Worm (Caenorhabditis elegans) whole organism, young adult: Measurements from ENCODE around the gene clp-2.
A peak's percentile ranks its signal among the peaks of the same experiment; 100 is the strongest.

ENCODE experiments used
- B0035.1 ChIP-seq: sonication (generic microtip); optimal IDR thresholded peaks from 2 replicates; lab custom pipeline; 2016; ENCODE audit warnings: missing genetic modification characterization, mild to moderate bottlenecking, missing compliant biosample characterization, missing genotype, missing genetic modification reagents
- B0336.3 ChIP-seq: fragments of 200-800 bp; sonication (Bioruptor generic); IDR thresholded peaks from 2 replicates; pipeline ENCODE4 v1.3.6; 2022; ENCODE audit warnings: missing genetic modification characterization, missing compliant biosample characterization
- C06A6.2 ChIP-seq: fragments of 200-800 bp; sonication (Bioruptor generic); conservative IDR thresholded peaks from 2 replicates; pipeline ENCODE4 v1.3.6; 2022; ENCODE audit warnings: missing genetic modification characterization, missing compliant biosample characterization
- C17E4.6 ChIP-seq: fragments of 200-800 bp; sonication (Bioruptor generic); IDR thresholded peaks from 2 replicates; pipeline ENCODE4 v1.3.6; 2022; ENCODE audit warnings: missing genetic modification reagents, missing genetic modification characterization, missing compliant biosample characterization
- F10E7.11 ChIP-seq: sonication (generic microtip); optimal IDR thresholded peaks from 2 replicates; lab custom pipeline; 2017; ENCODE audit warnings: mild to moderate bottlenecking, missing genetic modification characterization, moderate library complexity, missing compliant biosample characterization
- F23B12.7 ChIP-seq: sonication (generic microtip); optimal IDR thresholded peaks from 2 replicates; lab custom pipeline; 2017; ENCODE audit warnings: missing genetic modification characterization, mild to moderate bottlenecking, missing compliant biosample characterization, antibody characterized with exemption, moderate library complexity; ENCODE audit not compliant: insufficient read depth
- F33H1.4 ChIP-seq: fragments of 200-800 bp; sonication (Bioruptor generic); IDR thresholded peaks from 2 replicates; pipeline ENCODE4 v1.3.6; 2022; ENCODE audit warnings: missing genetic modification reagents, missing genetic modification characterization, missing compliant biosample characterization
- F37B4.10 ChIP-seq: fragments of 200-800 bp; sonication (Bioruptor generic); IDR thresholded peaks from 2 replicates; pipeline ENCODE4 v1.3.6; 2022; ENCODE audit warnings: missing genetic modification characterization, missing compliant biosample characterization
- F55B11.4 ChIP-seq: sonication (generic microtip); optimal IDR thresholded peaks from 2 replicates; lab custom pipeline; 2016; ENCODE audit warnings: missing compliant biosample characterization, missing genetic modification characterization, borderline replicate concordance; ENCODE audit not compliant: insufficient read depth
- K12H6.12 ChIP-seq: fragments of 200-800 bp; sonication (Bioruptor generic); optimal IDR thresholded peaks from 2 replicates; lab custom pipeline; 2018; ENCODE audit warnings: mild to moderate bottlenecking, missing genetic modification characterization, missing compliant biosample characterization
- Y53F4B.3 ChIP-seq: fragments of 200-800 bp; sonication (Bioruptor generic); IDR thresholded peaks from 2 replicates; pipeline ENCODE4 v1.3.6; 2022; ENCODE audit warnings: missing genetic modification reagents, missing genetic modification characterization, missing compliant biosample characterization
- Y67H2A.10 ChIP-seq: fragments of 200-800 bp; sonication (Bioruptor generic); conservative IDR thresholded peaks from 2 replicates; pipeline ENCODE4 v1.3.6; 2022; ENCODE audit warnings: missing genetic modification reagents, missing genetic modification characterization, missing compliant biosample characterization
- ZK185.1 ChIP-seq: sonication (generic microtip); optimal IDR thresholded peaks from 2 replicates; lab custom pipeline; 2016; ENCODE audit warnings: mild to moderate bottlenecking, missing genetic modification characterization, missing compliant biosample characterization; ENCODE audit not compliant: poor library complexity, severe bottlenecking
- ama-1 ChIP-seq, 3 experiments: fragments of 150-350 bp in 1 of 3; sonication (generic microtip) in 2 of 3; optimal IDR thresholded peaks; 2 replicates each; lab custom pipeline; 2014 to 2018; ENCODE audit warnings: missing biosample characterization in 2 of 3, missing genetic modification characterization in 2 of 3, missing genetic modification reagents in 2 of 3
- attf-3 ChIP-seq: fragments of 200-800 bp; sonication (Bioruptor generic); conservative IDR thresholded peaks from 2 replicates; pipeline ENCODE4 v1.3.6; 2022; ENCODE audit warnings: missing genetic modification reagents, missing genetic modification characterization, missing compliant biosample characterization
- ceh-40 ChIP-seq: fragments of 200-800 bp; sonication (Bioruptor generic); IDR thresholded peaks from 2 replicates; pipeline ENCODE4 v1.3.6; 2022; ENCODE audit warnings: missing genetic modification characterization, missing compliant biosample characterization
- ceh-58 ChIP-seq: fragments of 200-800 bp; sonication (Bioruptor generic); IDR thresholded peaks from 2 replicates; pipeline ENCODE4 v1.3.6; 2022; ENCODE audit warnings: missing genetic modification characterization, missing compliant biosample characterization
- ekl-4 ChIP-seq: fragments of 200-800 bp; sonication (Bioruptor generic); IDR thresholded peaks from 2 replicates; pipeline ENCODE4 v1.3.6; 2022; ENCODE audit warnings: missing genetic modification reagents, missing genetic modification characterization, missing compliant biosample characterization
- hmg-20 ChIP-seq: fragments of 200-800 bp; sonication (Bioruptor generic); IDR thresholded peaks from 2 replicates; pipeline ENCODE4 v1.3.6; 2022; ENCODE audit warnings: missing genetic modification reagents, missing genetic modification characterization, missing compliant biosample characterization
- hrde-1 ChIP-seq: sonication (generic microtip); optimal IDR thresholded peaks from 2 replicates; lab custom pipeline; 2016; ENCODE audit warnings: missing genetic modification characterization, mild to moderate bottlenecking, missing compliant biosample characterization, moderate library complexity, missing genotype, missing genetic modification reagents, borderline replicate concordance
- lag-1 ChIP-seq: fragments of 200-800 bp; sonication (Bioruptor generic); IDR thresholded peaks from 2 replicates; pipeline ENCODE4 v1.3.6; 2022; ENCODE audit warnings: missing genetic modification reagents, missing genetic modification characterization, missing compliant biosample characterization
- let-526 ChIP-seq: fragments of 200-800 bp; sonication (Bioruptor generic); IDR thresholded peaks from 2 replicates; pipeline ENCODE4 v1.3.6; 2022; ENCODE audit warnings: missing genetic modification reagents, missing genetic modification characterization, missing compliant biosample characterization
- lin-54 ChIP-seq: fragments of 200-800 bp; sonication (Bioruptor generic); optimal IDR thresholded peaks from 2 replicates; lab custom pipeline; 2018; ENCODE audit warnings: mild to moderate bottlenecking, missing genetic modification characterization, missing compliant biosample characterization
- lsy-27 ChIP-seq: sonication (generic microtip); optimal IDR thresholded peaks from 2 replicates; lab custom pipeline; 2017; ENCODE audit warnings: missing genetic modification characterization, mild to moderate bottlenecking, missing compliant biosample characterization, antibody characterized with exemption, missing genotype, borderline replicate concordance; ENCODE audit not compliant: insufficient read depth
- mcd-1 ChIP-seq: fragments of 200-800 bp; sonication (Bioruptor generic); IDR thresholded peaks from 2 replicates; pipeline ENCODE4 v1.3.6; 2022; ENCODE audit warnings: missing genetic modification reagents, missing genetic modification characterization, missing compliant biosample characterization
- nfya-2 ChIP-seq: fragments of 200-800 bp; sonication (Bioruptor generic); IDR thresholded peaks from 2 replicates; pipeline ENCODE4 v1.3.6; 2022; ENCODE audit warnings: missing genetic modification reagents, missing genetic modification characterization, missing compliant biosample characterization
- nhr-120 ChIP-seq: fragments of 200-800 bp; sonication (Bioruptor generic); IDR thresholded peaks from 2 replicates; pipeline ENCODE4 v1.3.6; 2022; ENCODE audit warnings: missing genetic modification characterization, missing compliant biosample characterization
- nhr-179 ChIP-seq: sonication (generic microtip); optimal IDR thresholded peaks from 2 replicates; lab custom pipeline; 2016; ENCODE audit warnings: mild to moderate bottlenecking, missing genetic modification characterization, missing compliant biosample characterization
- nhr-27 ChIP-seq: fragments of 200-800 bp; sonication (Bioruptor generic); optimal IDR thresholded peaks from 2 replicates; lab custom pipeline; 2018; ENCODE audit warnings: mild to moderate bottlenecking, missing genetic modification characterization, moderate library complexity, missing compliant biosample characterization
- nhr-80 ChIP-seq: sonication (generic microtip); optimal IDR thresholded peaks from 2 replicates; lab custom pipeline; 2016; ENCODE audit warnings: missing genetic modification characterization, missing compliant biosample characterization
- pbrm-1 ChIP-seq: fragments of 200-800 bp; sonication (Bioruptor generic); IDR thresholded peaks from 2 replicates; pipeline ENCODE4 v1.3.6; 2022; ENCODE audit warnings: missing genetic modification reagents, missing genetic modification characterization, missing compliant biosample characterization
- sdz-38 ChIP-seq: sonication (generic microtip); optimal IDR thresholded peaks from 2 replicates; lab custom pipeline; 2016; ENCODE audit warnings: missing genotype, missing genetic modification characterization, missing compliant biosample characterization
- snpc-1.3 ChIP-seq: sonication (generic microtip); optimal IDR thresholded peaks from 2 replicates; lab custom pipeline; 2017; ENCODE audit warnings: missing genetic modification characterization, mild to moderate bottlenecking, missing compliant biosample characterization, antibody characterized with exemption, moderate library complexity, missing genotype, missing genetic modification reagents; ENCODE audit not compliant: insufficient read depth
- ztf-18 ChIP-seq: sonication (generic microtip); optimal IDR thresholded peaks from 2 replicates; lab custom pipeline; 2016; ENCODE audit warnings: missing genotype, mild to moderate bottlenecking, missing genetic modification characterization, missing compliant biosample characterization
- ztf-22 ChIP-seq: fragments of 200-800 bp; sonication (Bioruptor generic); optimal IDR thresholded peaks from 2 replicates; lab custom pipeline; 2018; ENCODE audit warnings: mild to moderate bottlenecking, missing genetic modification characterization, moderate library complexity, missing compliant biosample characterization
- ztf-25 ChIP-seq: fragments of 200-800 bp; sonication (Bioruptor generic); IDR thresholded peaks from 2 replicates; pipeline ENCODE4 v1.3.6; 2022; ENCODE audit warnings: missing genetic modification reagents, missing genetic modification characterization, missing compliant biosample characterization

clp-2 gene

DNA sequence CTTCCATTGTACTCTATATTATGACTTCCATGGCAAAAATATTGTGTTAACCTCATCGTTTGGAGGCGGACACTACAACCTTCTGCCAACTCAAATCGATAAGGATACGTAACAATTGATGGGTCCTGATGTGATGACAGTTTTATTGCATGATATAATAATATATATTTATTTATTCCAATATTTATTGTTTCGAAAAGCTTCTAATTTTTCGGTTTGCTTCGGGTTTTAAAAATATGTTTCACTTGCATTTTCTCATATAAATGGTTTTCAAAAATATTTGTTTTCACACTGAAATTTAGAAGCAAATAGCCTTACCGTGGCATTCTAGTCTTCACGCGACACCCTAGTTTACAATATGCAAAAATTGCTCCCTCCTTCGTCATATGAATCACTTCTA, 2.9 kb upstream of the clp-2 start, which contains the start of gene T04A8.13:
Gene T04A8.13 (plus strand): TSS at position 301 of the 400 bp plus-strand sequence.
- no peak for TF ChIP-seq Y53F4B.3 (GFP tag; lab: Robert Waterston, UW)
- no peak for TF ChIP-seq nhr-179 (tag; lab: Kevin White, UChicago)
- no peak for TF ChIP-seq K12H6.12 (tag; lab: Kevin White, UChicago)
- TF ChIP-seq mcd-1: no peak
- no peak for TF ChIP-seq nhr-27 (tag; lab: Kevin White, UChicago)
- TF ChIP-seq F10E7.11: no peak
- TF ChIP-seq pbrm-1: no peak
- no peak for TF ChIP-seq ceh-58 (GFP tag; lab: Robert Waterston, UW)
- TF ChIP-seq nhr-80: no peak
- TF ChIP-seq ZK185.1 (tag; lab: Kevin White, UChicago): no peak
- TF ChIP-seq nfya-2: no peak
- TF ChIP-seq ztf-22 (GFP tag; lab: Kevin White, UChicago): no peak

DNA sequence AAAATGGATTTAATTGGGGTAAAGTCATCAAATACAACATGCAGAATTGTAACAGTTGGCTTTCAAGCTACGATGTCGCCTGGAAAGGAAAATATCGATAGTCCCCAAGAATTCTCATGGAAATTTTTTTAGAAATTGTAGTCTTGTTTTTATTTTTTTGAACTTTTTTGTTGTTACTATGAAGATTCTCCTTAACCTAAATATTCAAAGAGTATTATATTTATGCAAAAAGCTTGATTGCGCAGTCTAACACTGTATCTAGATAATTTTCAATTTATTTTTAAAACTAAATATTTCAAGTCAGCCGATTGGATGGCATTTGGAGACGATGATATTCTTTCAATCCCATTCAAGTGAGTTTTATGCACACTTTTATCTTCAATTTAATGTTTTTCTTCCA, 1.4 kb upstream of the clp-2 start, which contains the start of gene pgap-2:
Gene pgap-2 (plus strand): TSS at position 301 of the 400 bp plus-strand sequence.
- TF ChIP-seq C17E4.6 (GFP tag; lab: Robert Waterston, UW) (no peak), nhr-80 (no peak), F23B12.7 (no peak), B0035.1 (tag; lab: Kevin White, UChicago) (no peak), hrde-1 (tag; lab: Kevin White, UChicago) (no peak), C06A6.2 (GFP tag; lab: Robert Waterston, UW) (no peak), B0336.3 (GFP tag; lab: Robert Waterston, UW) (no peak), F33H1.4 (GFP tag; lab: Robert Waterston, UW) (no peak), let-526 (no peak), ceh-40 (GFP tag; lab: Robert Waterston, UW) (no peak), snpc-1.3 (tag; lab: Kevin White, UChicago) (no peak), Y53F4B.3 (GFP tag; lab: Robert Waterston, UW) (no peak), F55B11.4 (tag; lab: Kevin White, UChicago) (no peak)

DNA sequence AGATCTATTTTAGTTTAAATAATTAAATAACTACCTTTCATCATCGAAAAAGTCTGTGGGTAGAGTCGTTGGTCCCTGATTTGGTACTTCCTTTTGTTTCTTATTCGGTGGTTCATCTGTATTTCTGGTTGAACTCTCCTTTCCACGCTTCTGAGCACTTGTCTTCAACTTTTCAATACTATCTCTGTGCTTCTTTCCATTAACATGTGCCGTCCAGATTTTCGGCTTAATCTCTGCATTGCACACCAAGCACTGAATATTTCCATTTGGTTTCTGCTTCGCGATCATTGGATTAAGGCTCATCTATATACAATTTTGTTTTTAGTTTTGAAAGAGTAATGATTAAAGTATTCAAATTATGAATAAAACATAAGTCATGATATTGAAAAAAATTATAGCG, 3.9 kb downstream of the clp-2 start, which contains the start of gene sel-13:
Gene sel-13 (minus strand): TSS at position 303 of the 400 bp plus-strand sequence.
- TF ChIP-seq C06A6.2 (GFP tag; lab: Robert Waterston, UW): no peak

DNA sequence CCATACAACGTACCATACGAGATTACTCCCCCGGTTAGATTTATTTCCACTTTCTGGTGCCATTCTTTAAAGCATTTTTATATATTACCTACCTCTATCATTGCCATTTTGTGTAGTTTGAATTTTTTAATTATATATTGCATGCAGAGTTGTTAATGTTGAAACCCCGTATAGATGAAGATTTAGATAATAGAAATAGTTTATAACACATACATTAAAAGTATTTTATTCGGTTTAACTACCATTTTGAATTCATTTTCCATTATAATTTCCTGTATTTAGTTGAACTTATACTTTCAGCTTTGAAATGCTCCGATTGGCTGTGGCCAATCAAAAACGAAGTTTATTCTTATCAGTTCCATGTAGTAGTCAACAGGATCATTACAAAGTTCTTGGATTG, 6.0 kb downstream of the clp-2 start, which contains the start of gene dnj-18:
Gene dnj-18 (plus strand): TSS at position 301 of the 400 bp plus-strand sequence.
- TF ChIP-seq nhr-120 (GFP tag; lab: Robert Waterston, UW) (no peak), Y67H2A.10 (GFP tag; lab: Robert Waterston, UW) (no peak), ztf-25 (no peak), sdz-38 (tag; lab: Kevin White, UChicago) (no peak), F37B4.10 (GFP tag; lab: Robert Waterston, UW) (no peak), lin-54 (GFP tag; lab: Kevin White, UChicago) (no peak)
- TF ChIP-seq, all 124 proteins: peak for 0

DNA sequence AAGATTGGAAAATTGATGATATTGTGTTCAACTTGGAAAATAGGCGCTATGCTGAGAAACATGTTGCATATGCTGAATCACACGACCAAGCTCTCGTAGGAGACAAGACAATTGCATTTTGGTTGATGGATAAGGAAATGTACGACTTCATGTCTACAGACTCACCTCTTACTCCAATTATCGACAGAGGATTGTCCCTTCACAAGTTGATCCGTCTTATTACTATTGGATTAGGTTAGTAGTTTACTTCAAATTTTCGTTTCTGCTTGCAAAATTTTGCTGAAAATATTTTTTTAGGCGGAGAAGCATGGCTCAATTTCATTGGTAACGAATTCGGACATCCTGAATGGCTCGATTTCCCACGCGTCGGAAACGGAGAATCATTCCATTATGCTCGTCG, 6.9 kb downstream of the clp-2 start:
- TF ChIP-seq ztf-18: no peak

DNA sequence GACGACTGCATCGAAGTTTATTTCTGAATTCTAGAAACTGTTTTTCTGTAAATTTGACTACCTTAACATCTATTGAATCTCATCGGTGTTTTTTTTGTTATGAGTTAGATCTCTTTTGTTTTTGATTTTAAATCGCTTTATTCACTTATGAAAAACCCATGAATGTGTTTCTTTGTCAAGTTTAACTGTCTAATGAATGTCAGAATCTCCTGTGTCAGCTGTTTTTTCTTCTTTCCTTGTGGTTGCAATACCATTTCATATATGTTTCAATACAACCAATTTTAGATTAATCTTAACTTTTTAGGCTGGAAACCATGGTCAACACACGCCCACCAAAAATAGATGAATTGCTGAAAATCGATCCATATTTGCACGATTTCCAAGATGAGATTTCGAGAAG, 8.8 kb downstream of the clp-2 start, which contains the start of gene T04A8.7:
Gene T04A8.7 (plus strand): TSS at position 301 of the 400 bp plus-strand sequence.
- TF ChIP-seq lsy-27 (tag; lab: Kevin White, UChicago) (no peak), ekl-4 (GFP tag; lab: Robert Waterston, UW) (0 out of 2 replicates have a peak, but pooled peaks have one; percentile 20), ztf-18 (peak; percentile 29), hmg-20 (GFP tag; lab: Robert Waterston, UW) (no peak), Y67H2A.10 (GFP tag; lab: Robert Waterston, UW) (no peak), attf-3 (GFP tag; lab: Robert Waterston, UW) (no peak), ama-1 (optimal IDR thresholded peaks at IDR 0.05; lab: Kevin White, UChicago) (no peak), ama-1 (GFP tag; optimal IDR thresholded peaks at IDR 0.05; lab: Kevin White, UChicago) (peak in 1 of 2 experiments; percentile 18), lag-1 (no peak), ztf-25 (no peak)
